Fruit fly (Drosophila melanogaster): ENCODE results near the gene CG5412.
A peak's percentile ranks its signal among the peaks of the same experiment; 100 is the strongest.

Gene CG5412

DNA sequence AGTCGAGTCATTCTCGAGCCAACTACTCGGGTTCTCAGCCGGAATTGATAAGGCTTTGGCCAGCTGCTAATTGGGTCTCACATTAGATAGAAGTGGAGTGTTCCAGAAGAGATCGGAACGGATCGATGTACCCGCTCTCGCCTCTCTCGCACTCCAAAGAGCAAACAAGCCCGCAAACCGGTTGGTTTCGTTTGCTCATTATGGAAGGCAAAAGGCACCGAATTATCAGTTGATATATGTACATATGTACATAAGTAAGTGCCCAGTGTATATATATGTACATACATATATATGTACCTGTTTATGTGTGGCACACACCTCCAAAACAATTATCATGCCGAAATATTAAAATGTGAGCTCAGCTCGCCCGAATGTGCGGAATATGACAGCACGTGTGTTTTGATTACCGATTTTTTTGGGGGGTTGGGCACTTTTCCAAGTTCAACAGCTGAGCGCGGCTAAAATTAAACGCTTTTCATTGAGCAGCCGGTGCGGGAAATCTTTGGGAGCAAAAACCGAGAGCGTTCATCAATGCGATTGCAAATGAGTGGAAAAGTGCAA, 21.1 kb upstream of the CG5412 start (continued):
- TF ChIP-seq pfk (GFP tag; optimal IDR thresholded peaks at IDR 0.05) = peak; percentile 75
- TF ChIP-seq ash1 (GFP tag; optimal IDR thresholded peaks at IDR 0.05) = peak; percentile 1
- no peak for TF ChIP-seq Nf-YB (GFP tag; optimal IDR thresholded peaks at IDR 0.05)
- TF ChIP-seq dmrt11E (tag; optimal IDR thresholded peaks at IDR 0.05) = no peak
- peak; percentile 65 to 76 for TF ChIP-seq Trl (optimal IDR thresholded peaks at IDR 0.05)
- TF ChIP-seq Trl (GFP tag; optimal IDR thresholded peaks at IDR 0.05) = no peak
- peak; percentile 41; the same call in 1 of the 2 replicates for TF ChIP-seq rib (GFP tag; IDR thresholded peaks at IDR 0.05)
- no peak for TF ChIP-seq Adf1 (GFP tag; IDR thresholded peaks at IDR 0.05)
- peak; percentile 48 for TF ChIP-seq HmgZ (tag; optimal IDR thresholded peaks at IDR 0.05)
- TF ChIP-seq YL-1 (GFP tag; optimal IDR thresholded peaks at IDR 0.05) = peak; percentile 30
- TF ChIP-seq CG17186 (GFP tag; optimal IDR thresholded peaks at IDR 0.05) = no peak
- TF ChIP-seq az2 (GFP tag; optimal IDR thresholded peaks at IDR 0.05) = no peak
- TF ChIP-seq CG15479 (GFP tag; optimal IDR thresholded peaks at IDR 0.05) = no peak
- TF ChIP-seq Ptx1 (GFP tag; IDR thresholded peaks at IDR 0.05) = no peak
- no peak for TF ChIP-seq kay (GFP tag; optimal IDR thresholded peaks at IDR 0.05)
- no peak for TF ChIP-seq CG16863 (GFP tag; optimal IDR thresholded peaks at IDR 0.05)
- no peak for TF ChIP-seq CG42726 (GFP tag; IDR thresholded peaks at IDR 0.05; ENCODE audit: partially characterized antibody)
- peak; percentile 50 for TF ChIP-seq HHEX (GFP tag; optimal IDR thresholded peaks at IDR 0.05)
- TF ChIP-seq CG34224 (GFP tag; IDR thresholded peaks at IDR 0.05; ENCODE audit: partially characterized antibody) = peak; percentile 61; the same call in 2 of the 3 replicates
- TF ChIP-seq Med (GFP tag) = no peak
- no peak for TF ChIP-seq NFAT (GFP tag; IDR thresholded peaks at IDR 0.05)
- TF ChIP-seq PHDP (tag; optimal IDR thresholded peaks at IDR 0.05) = peak; percentile 12
- peak; percentile 6; the same call in 1 of the 3 replicates for TF ChIP-seq CG11695 (GFP tag; IDR thresholded peaks at IDR 0.05)
- TF ChIP-seq CG12219 (GFP tag; optimal IDR thresholded peaks at IDR 0.05) = peak; percentile 22
- TF ChIP-seq CG17612 (GFP tag; IDR thresholded peaks at IDR 0.05) = no peak
- peak; percentile 43 for TF ChIP-seq CG8359 (GFP tag; optimal IDR thresholded peaks at IDR 0.05; ENCODE audit: borderline replicate concordance)
- TF ChIP-seq Asciz (GFP tag; optimal IDR thresholded peaks at IDR 0.05) = peak; percentile 1
- TF ChIP-seq Awh (GFP tag; IDR thresholded peaks at IDR 0.05) = peak; percentile 35; the same call in 1 of the 2 replicates
- TF ChIP-seq sim (GFP tag; IDR thresholded peaks at IDR 0.05) = 0 out of 2 replicates have a peak, but pooled peaks have one; percentile 24
- TF ChIP-seq kni (GFP tag; optimal IDR thresholded peaks at IDR 0.05) = peak; percentile 66
- peak; percentile 27 for TF ChIP-seq CG12769 (tag; optimal IDR thresholded peaks at IDR 0.05)
- no peak for TF ChIP-seq Hmr (GFP tag; optimal IDR thresholded peaks at IDR 0.05)
- no peak for TF ChIP-seq TFAM (GFP tag; optimal IDR thresholded peaks at IDR 0.05)
- TF ChIP-seq slp2 (GFP tag; optimal IDR thresholded peaks at IDR 0.05) = no peak
- peak; percentile 66; the same call in 2 of the 3 replicates for TF ChIP-seq ci (GFP tag; IDR thresholded peaks at IDR 0.05)
- TF ChIP-seq ranshi (GFP tag; IDR thresholded peaks at IDR 0.05) = no peak; the same call in 1 of the 2 replicates
- peak in 1 of 2 experiments; percentile 13 for TF ChIP-seq tll (GFP tag; optimal IDR thresholded peaks at IDR 0.05)
- peak; percentile 16 for TF ChIP-seq grn (GFP tag; optimal IDR thresholded peaks at IDR 0.05)
- TF ChIP-seq CG8388 (GFP tag; optimal IDR thresholded peaks at IDR 0.05) = no peak
- TF ChIP-seq sug (tag; optimal IDR thresholded peaks at IDR 0.05) = no peak
- TF ChIP-seq br (optimal IDR thresholded peaks at IDR 0.05) = no peak
- no peak for TF ChIP-seq pita (GFP tag; optimal IDR thresholded peaks at IDR 0.05)
- no peak for TF ChIP-seq esg (GFP tag; conservative IDR thresholded peaks at IDR 0.05)
- no peak for TF ChIP-seq yki (optimal IDR thresholded peaks at IDR 0.05)
- TF ChIP-seq odd (GFP tag; optimal IDR thresholded peaks at IDR 0.05) = peak; percentile 53
- no peak for TF ChIP-seq Six4 (GFP tag; optimal IDR thresholded peaks at IDR 0.05)
- TF ChIP-seq Blimp-1 (GFP tag; optimal IDR thresholded peaks at IDR 0.05) = no peak
- TF ChIP-seq sens-2 (GFP tag; IDR thresholded peaks at IDR 0.05) = no peak
- TF ChIP-seq CG10366 (GFP tag; IDR thresholded peaks at IDR 0.05) = no peak
- TF ChIP-seq klu (GFP tag; IDR thresholded peaks at IDR 0.05) = no peak
- TF ChIP-seq CG33213 (GFP tag; optimal IDR thresholded peaks at IDR 0.05) = peak; percentile 17

Data from whole organism, embryonic.